Worm (Caenorhabditis elegans): ENCODE data around the gene srh-76.

The srh-76 gene

ce11 chrV:5843415-5844337 is 10.0 kb downstream of the srh-76 start:
- TF ChIP-seq attf-4 (tag; optimal IDR thresholded peaks at IDR 0.05) (no peak), ztf-7 (tag; optimal IDR thresholded peaks at IDR 0.05) (no peak), mep-1 (tag; optimal IDR thresholded peaks at IDR 0.05) (peak; percentile 64), ceh-32 (tag; optimal IDR thresholded peaks at IDR 0.05; ENCODE audit: poor library complexity) (no peak), hlh-30 (tag; optimal IDR thresholded peaks at IDR 0.05; ENCODE audit: insufficient read depth) (peak; percentile 97), egl-27 (tag; optimal IDR thresholded peaks at IDR 0.05) (no peak), D1046.2 (GFP tag; IDR thresholded peaks at IDR 0.05) (0 out of 2 replicates have a peak, but pooled peaks have one; percentile 55), F49E8.2 (tag; optimal IDR thresholded peaks at IDR 0.05; ENCODE audit: borderline replicate concordance) (no peak), vab-7 (GFP tag; IDR thresholded peaks at IDR 0.05) (peak; percentile 21; the same call in 1 of the 2 replicates), zfp-2 (tag; optimal IDR thresholded peaks at IDR 0.05) (no peak), ceh-44 (GFP tag; IDR thresholded peaks at IDR 0.05) (no peak), rbr-2 (tag; optimal IDR thresholded peaks at IDR 0.05) (no peak), sdz-12 (GFP tag; optimal IDR thresholded peaks at IDR 0.05) (no peak), aha-1 (tag) (peak; percentile 70), nhr-111 (GFP tag; optimal IDR thresholded peaks at IDR 0.05) (no peak), lir-3 (tag; optimal IDR thresholded peaks at IDR 0.05) (no peak), ceh-28 (tag; optimal IDR thresholded peaks at IDR 0.05) (no peak), fos-1 (tag; optimal IDR thresholded peaks at IDR 0.05) (no peak), ama-1 (optimal IDR thresholded peaks at IDR 0.05) (peak; percentile 16), mdt-29 (GFP tag; IDR thresholded peaks at IDR 0.05) (peak; percentile 79), mxl-2 (GFP tag; conservative IDR thresholded peaks at IDR 0.05) (0 out of 2 replicates have a peak, but pooled peaks have one; percentile 4), nhr-76 (tag; optimal IDR thresholded peaks at IDR 0.05) (no peak), spr-3 (GFP tag; optimal IDR thresholded peaks at IDR 0.05) (no peak), aly-2 (tag; optimal IDR thresholded peaks at IDR 0.05) (no peak), hif-1 (tag; optimal IDR thresholded peaks at IDR 0.05) (peak in 1 of 2 experiments; percentile 5), unc-39 (tag; optimal IDR thresholded peaks at IDR 0.05) (no peak), pqm-1 (tag; optimal IDR thresholded peaks at IDR 0.05) (no peak), skn-1 (tag; optimal IDR thresholded peaks at IDR 0.05) (no peak), tag-97 (GFP tag; IDR thresholded peaks at IDR 0.05) (no peak), dve-1 (tag; optimal IDR thresholded peaks at IDR 0.05; ENCODE audit: insufficient read depth) (peak; percentile 93), mes-2 (tag; optimal IDR thresholded peaks at IDR 0.05; ENCODE audit: poor library complexity, severe bottlenecking) (peak; percentile 11), mxl-3 (GFP tag; optimal IDR thresholded peaks at IDR 0.05) (no peak), ceh-20 (GFP tag; IDR thresholded peaks at IDR 0.05) (0 out of 2 replicates have a peak, but pooled peaks have one; percentile 42), mdl-1 (tag; optimal IDR thresholded peaks at IDR 0.05) (peak; percentile 34 to 74), lin-38 (GFP tag; IDR thresholded peaks at IDR 0.05) (peak; percentile 4; the same call in 1 of the 2 replicates), lsy-2 (tag; optimal IDR thresholded peaks at IDR 0.05) (peak in 1 of 2 experiments; percentile 50), madf-9 (GFP tag; conservative IDR thresholded peaks at IDR 0.05) (0 out of 2 replicates have a peak, but pooled peaks have one; percentile 15), daf-8 (GFP tag; IDR thresholded peaks at IDR 0.05) (no peak), zfp-3 (GFP tag; conservative IDR thresholded peaks at IDR 0.05) (0 out of 2 replicates have a peak, but pooled peaks have one; percentile 9), nhr-41 (GFP tag; IDR thresholded peaks at IDR 0.05) (no peak), php-3 (GFP tag; IDR thresholded peaks at IDR 0.05) (peak; percentile 68), nhr-102 (tag; optimal IDR thresholded peaks at IDR 0.05) (peak; percentile 39), Y105C5A.15 (GFP tag; IDR thresholded peaks at IDR 0.05) (no peak), nhr-28 (tag; optimal IDR thresholded peaks at IDR 0.05) (peak; percentile 91), T20F7.1 (GFP tag; optimal IDR thresholded peaks at IDR 0.05) (peak; percentile 62), nhr-42 (GFP tag; IDR thresholded peaks at IDR 0.05) (0 out of 2 replicates have a peak, but pooled peaks have one; percentile 30), nhr-25 (tag; optimal IDR thresholded peaks at IDR 0.05; ENCODE audit: borderline replicate concordance, insufficient read depth) (no peak), nhr-48 (tag; optimal IDR thresholded peaks at IDR 0.05) (peak; percentile 42)
